Worm (Caenorhabditis elegans): ENCODE data around the gene F40F8.4.

F40F8.4 gene

ce11 chrII:11153080-11153479, 13.0 kb upstream of the F40F8.4 start:
- TF ChIP-seq hlh-15 (tag; optimal IDR thresholded peaks at IDR 0.05), result no peak
- no peak for TF ChIP-seq C08G9.2 (tag; optimal IDR thresholded peaks at IDR 0.05)
- TF ChIP-seq eyg-1 (tag; optimal IDR thresholded peaks at IDR 0.05), result no peak
- TF ChIP-seq ceh-6 (GFP tag; optimal IDR thresholded peaks at IDR 0.05), result no peak
- no peak for TF ChIP-seq unc-3 (GFP tag; conservative IDR thresholded peaks at IDR 0.05)
- TF ChIP-seq unc-3 (tag; optimal IDR thresholded peaks at IDR 0.05), result no peak
- TF ChIP-seq hlh-13 (GFP tag; optimal IDR thresholded peaks at IDR 0.05), result no peak
- TF ChIP-seq rnt-1 (tag; optimal IDR thresholded peaks at IDR 0.05), result no peak
- no peak for TF ChIP-seq K02D7.2 (tag; optimal IDR thresholded peaks at IDR 0.05)
- TF ChIP-seq pax-1 (tag; optimal IDR thresholded peaks at IDR 0.05), result no peak
- no peak for TF ChIP-seq sox-4 (tag; optimal IDR thresholded peaks at IDR 0.05)
- TF ChIP-seq K09A11.1 (tag; optimal IDR thresholded peaks at IDR 0.05; ENCODE audit: insufficient read depth), result no peak
- no peak for TF ChIP-seq hlh-8 (tag; optimal IDR thresholded peaks at IDR 0.05)
- TF ChIP-seq nhr-232 (tag; optimal IDR thresholded peaks at IDR 0.05), result no peak
- no peak for TF ChIP-seq tbx-7 (tag; optimal IDR thresholded peaks at IDR 0.05)
- TF ChIP-seq ceh-18 (tag; optimal IDR thresholded peaks at IDR 0.05), result no peak
- TF ChIP-seq fkh-6 (tag; optimal IDR thresholded peaks at IDR 0.05), result no peak
- TF ChIP-seq fax-1 (tag; optimal IDR thresholded peaks at IDR 0.05), result no peak

- TF ChIP-seq sox-2 (GFP tag; IDR thresholded peaks at IDR 0.05), result no peak
- no peak for TF ChIP-seq ceh-9 (tag; optimal IDR thresholded peaks at IDR 0.05)
- no peak for TF ChIP-seq dve-1 (tag; optimal IDR thresholded peaks at IDR 0.05)
- TF ChIP-seq ztf-16 (tag; optimal IDR thresholded peaks at IDR 0.05), result no peak
- no peak for TF ChIP-seq ceh-18 (tag; optimal IDR thresholded peaks at IDR 0.05)
- TF ChIP-seq fkh-10 (GFP tag; optimal IDR thresholded peaks at IDR 0.05), result no peak
- TF ChIP-seq zip-5 (tag; optimal IDR thresholded peaks at IDR 0.05), result no peak
- TF ChIP-seq pax-1 (tag; optimal IDR thresholded peaks at IDR 0.05), result no peak
- TF ChIP-seq lim-6 (tag; optimal IDR thresholded peaks at IDR 0.05), result no peak
- no peak for TF ChIP-seq che-1 (tag; optimal IDR thresholded peaks at IDR 0.05)
- TF ChIP-seq C08G9.2 (tag; optimal IDR thresholded peaks at IDR 0.05), result no peak
- TF ChIP-seq rnt-1 (tag; optimal IDR thresholded peaks at IDR 0.05), result no peak
- no peak for TF ChIP-seq T23F11.4 (GFP tag; optimal IDR thresholded peaks at IDR 0.05)
- no peak for TF ChIP-seq unc-86 (tag; optimal IDR thresholded peaks at IDR 0.05)
- no peak for TF ChIP-seq sox-4 (tag; optimal IDR thresholded peaks at IDR 0.05)
- TF ChIP-seq ceh-14 (tag; optimal IDR thresholded peaks at IDR 0.05), result no peak
- no peak for TF ChIP-seq K09A11.1 (tag; optimal IDR thresholded peaks at IDR 0.05; ENCODE audit: insufficient read depth)
- no peak for TF ChIP-seq unc-3 (GFP tag; conservative IDR thresholded peaks at IDR 0.05)
- no peak for TF ChIP-seq unc-3 (tag; optimal IDR thresholded peaks at IDR 0.05)
Measured at ce11 chrII:11152495-11152894, 12.5 kb upstream of the F40F8.4 start, which contains the start of gene pqm-1. Gene pqm-1 (minus strand): TSS chrII:11152595.

- TF ChIP-seq ceh-2 (tag; optimal IDR thresholded peaks at IDR 0.05), result no peak
- TF ChIP-seq hlh-30 (tag; optimal IDR thresholded peaks at IDR 0.05; ENCODE audit: insufficient read depth), result peak; percentile 26
- TF ChIP-seq elt-2 (tag; optimal IDR thresholded peaks at IDR 0.05), result peak; percentile 80
Measured at ce11 chrII:11150976-11151375, 10.9 kb upstream of the F40F8.4 start.

ce11 chrII:11149866-11150685, 10.0 kb upstream of the F40F8.4 start:
- no peak for TF ChIP-seq unc-55 (GFP tag; optimal IDR thresholded peaks at IDR 0.05)

- TF ChIP-seq mec-3 (tag; optimal IDR thresholded peaks at IDR 0.05; ENCODE audit: borderline replicate concordance) (no peak), ref-2 (tag; optimal IDR thresholded peaks at IDR 0.05) (no peak), ceh-30 (tag; optimal IDR thresholded peaks at IDR 0.05) (no peak), C08G9.2 (tag; optimal IDR thresholded peaks at IDR 0.05) (no peak), ama-1 (optimal IDR thresholded peaks at IDR 0.05) (no peak), ceh-9 (tag; optimal IDR thresholded peaks at IDR 0.05) (no peak), hlh-15 (tag; optimal IDR thresholded peaks at IDR 0.05) (no peak), ceh-31 (tag; optimal IDR thresholded peaks at IDR 0.05) (no peak), pax-1 (tag; optimal IDR thresholded peaks at IDR 0.05) (no peak), sox-2 (GFP tag; IDR thresholded peaks at IDR 0.05) (no peak), unc-86 (tag; optimal IDR thresholded peaks at IDR 0.05) (no peak), lim-6 (tag; optimal IDR thresholded peaks at IDR 0.05) (no peak), rnt-1 (tag; optimal IDR thresholded peaks at IDR 0.05) (no peak), unc-55 (GFP tag; optimal IDR thresholded peaks at IDR 0.05) (no peak), hlh-30 (tag; optimal IDR thresholded peaks at IDR 0.05; ENCODE audit: insufficient read depth) (no peak)
Measured at ce11 chrII:11142571-11142970, 2.5 kb upstream of the F40F8.4 start, which contains the start of gene arrd-6. Gene arrd-6 (plus strand): TSS chrII:11142739.
